Worm (Caenorhabditis elegans) whole organism, L1 larva: Measurements from ENCODE around the gene hpo-38.

Experiments
- fkh-4 ChIP-seq: sonication (generic microtip); optimal IDR thresholded peaks from 2 replicates; lab custom pipeline; 2016; ENCODE audit warnings: missing compliant biosample characterization, missing genetic modification characterization, borderline replicate concordance
- jun-1 ChIP-seq: fragments of 150-350 bp; optimal IDR thresholded peaks from 2 replicates; lab custom pipeline; 2014; ENCODE audit warnings: missing biosample characterization, missing genetic modification reagents, missing genetic modification characterization

- TF ChIP-seq jun-1 (tag; lab: Kevin White, UChicago) (no peak), fkh-4 (tag; lab: Kevin White, UChicago) (no peak)
Measured at ce11 chrIII:220368-220767, 9.9 kb upstream of the hpo-38 start.
